Fruit fly (Drosophila melanogaster): ENCODE measurements around the gene Glyat.

DNA sequence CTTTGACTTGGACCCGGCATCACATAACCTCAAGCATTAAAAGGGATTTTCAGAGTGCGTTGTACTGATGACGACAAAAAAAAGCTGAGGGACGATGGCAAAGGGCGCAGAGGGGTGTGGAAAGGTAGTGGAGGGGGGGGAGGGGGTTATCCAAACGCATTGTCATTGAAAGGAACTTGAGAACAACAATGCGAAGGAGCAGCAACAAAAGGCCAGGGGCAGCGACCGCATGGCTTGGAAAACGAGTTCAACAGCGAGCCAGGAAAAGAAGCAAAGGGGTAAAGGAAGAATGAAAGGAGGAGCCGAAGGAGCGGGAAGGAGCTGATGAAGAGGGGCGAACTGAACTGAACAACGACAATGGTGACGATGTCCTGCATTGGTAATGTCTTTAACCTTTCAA, 48.2 kb downstream of the Glyat start:
- TF ChIP-seq Blimp-1 (GFP tag; optimal IDR thresholded peaks at IDR 0.05) (no peak), ss (GFP tag; optimal IDR thresholded peaks at IDR 0.05) (peak; percentile 8 to 16), Hr39 (GFP tag; optimal IDR thresholded peaks at IDR 0.05) (no peak), fd59A (GFP tag; optimal IDR thresholded peaks at IDR 0.05) (no peak), CG32006 (GFP tag; optimal IDR thresholded peaks at IDR 0.05) (no peak), CG16779 (tag; optimal IDR thresholded peaks at IDR 0.05) (no peak), CG6854 (GFP tag; optimal IDR thresholded peaks at IDR 0.05) (peak; percentile 12), pdm3 (GFP tag; optimal IDR thresholded peaks at IDR 0.05) (no peak), salr (GFP tag; optimal IDR thresholded peaks at IDR 0.05) (no peak)

Data from whole organism, prepupa.